Worm (Caenorhabditis elegans): ENCODE measurements around the gene nca-2.

Gene nca-2

DNA sequence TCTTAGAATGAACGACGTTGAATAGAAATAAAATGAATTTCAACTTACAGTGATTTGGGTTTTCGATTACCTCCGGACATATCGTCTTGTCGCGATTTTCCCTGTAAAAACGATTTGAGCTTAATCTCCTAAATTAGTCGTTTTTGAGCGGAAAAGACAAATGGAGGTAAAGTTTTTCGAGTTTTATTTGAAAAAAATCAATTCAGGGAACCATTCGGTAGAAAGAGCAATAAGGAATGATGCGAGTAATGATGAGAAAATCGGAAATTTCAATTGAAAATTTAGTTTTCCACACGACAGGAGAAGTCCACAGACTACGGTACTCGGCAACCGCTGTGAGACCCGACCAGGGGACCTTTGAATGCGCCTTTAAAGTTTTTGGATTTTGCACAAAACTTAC lies 36.9 kb downstream of the nca-2 start, which contains the start of gene R144.10:
Gene R144.10, minus strand, starts transcription at position 101 of the 400 bp plus-strand sequence.
- TF ChIP-seq pes-1 (GFP tag; IDR thresholded peaks at IDR 0.05), result no peak
- no peak for TF ChIP-seq tbx-37 (GFP tag; conservative IDR thresholded peaks at IDR 0.05)
- no peak for TF ChIP-seq ama-1 (optimal IDR thresholded peaks at IDR 0.05)
- TF ChIP-seq hnd-1 (tag; optimal IDR thresholded peaks at IDR 0.05), result no peak
- TF ChIP-seq flt-1 (GFP tag; IDR thresholded peaks at IDR 0.05), result no peak
- no peak for TF ChIP-seq hmg-4 (GFP tag; optimal IDR thresholded peaks at IDR 0.05)

DNA sequence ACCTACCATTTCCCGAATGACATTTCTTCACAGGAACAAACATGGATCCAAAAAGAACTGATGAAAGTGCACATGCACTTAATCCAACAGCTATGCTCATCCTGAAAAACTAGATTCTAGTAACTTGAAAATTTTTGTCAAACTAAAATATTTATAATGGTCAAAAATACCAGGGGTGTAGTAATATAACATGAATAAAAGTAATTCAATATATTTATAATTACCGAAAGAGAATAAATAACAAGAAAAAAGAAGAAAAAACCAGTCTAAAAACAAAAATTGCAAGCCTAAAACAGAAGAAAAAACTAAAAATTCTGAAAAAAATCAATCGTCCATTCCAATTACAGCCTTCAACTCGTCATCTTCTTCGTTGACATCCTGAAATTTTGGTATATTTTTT lies 39.2 kb downstream of the nca-2 start, which contains the start of gene R144.6:
Gene R144.6, minus strand, starts transcription at position 101 of the 400 bp plus-strand sequence.
- TF ChIP-seq tbx-11 (GFP tag; IDR thresholded peaks at IDR 0.05), result no peak
- no peak for TF ChIP-seq sea-1 (GFP tag; conservative IDR thresholded peaks at IDR 0.05)
- TF ChIP-seq flt-1 (GFP tag; IDR thresholded peaks at IDR 0.05), result no peak
- TF ChIP-seq B0310.2 (tag; optimal IDR thresholded peaks at IDR 0.05), result no peak
- TF ChIP-seq ets-7 (tag; optimal IDR thresholded peaks at IDR 0.05), result no peak
- no peak for TF ChIP-seq F13C5.2 (tag; optimal IDR thresholded peaks at IDR 0.05)
- TF ChIP-seq aly-1 (tag; optimal IDR thresholded peaks at IDR 0.05), result no peak
- TF ChIP-seq ama-1 (optimal IDR thresholded peaks at IDR 0.05), result no peak
- TF ChIP-seq tbx-37 (GFP tag; conservative IDR thresholded peaks at IDR 0.05), result no peak
- TF ChIP-seq ceh-36 (tag; optimal IDR thresholded peaks at IDR 0.05), result no peak
- no peak for TF ChIP-seq ceh-13 (GFP tag; optimal IDR thresholded peaks at IDR 0.05)
- TF ChIP-seq hmbx-1 (tag; optimal IDR thresholded peaks at IDR 0.05), result no peak
- no peak for TF ChIP-seq tra-4 (tag; optimal IDR thresholded peaks at IDR 0.05)
- TF ChIP-seq scrt-1 (GFP tag; IDR thresholded peaks at IDR 0.05), result no peak
- no peak for TF ChIP-seq pes-1 (GFP tag; IDR thresholded peaks at IDR 0.05)
- no peak for TF ChIP-seq hnd-1 (tag; optimal IDR thresholded peaks at IDR 0.05)
- TF ChIP-seq hmg-4 (GFP tag; optimal IDR thresholded peaks at IDR 0.05), result no peak

DNA sequence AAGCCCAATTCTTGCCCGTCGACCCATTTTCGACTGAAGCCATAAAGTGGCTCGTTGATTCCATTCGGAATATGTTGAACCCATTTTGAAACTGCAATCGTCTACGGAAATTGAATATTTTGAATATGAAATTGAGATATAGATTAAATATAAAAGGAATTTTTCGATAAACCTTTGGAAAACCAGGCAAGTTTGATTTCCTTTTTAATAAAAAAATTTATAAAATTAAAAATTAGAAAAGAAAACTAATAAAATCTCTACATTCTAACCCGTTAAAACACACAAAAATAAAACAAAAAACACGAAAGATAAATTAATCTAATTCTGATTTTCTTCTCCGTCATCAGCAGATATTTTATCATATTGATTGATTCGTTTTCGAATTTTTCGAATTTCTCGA lies 41.5 kb downstream of the nca-2 start, which contains the start of gene R144.12:
Gene R144.12, minus strand, starts transcription at position 101 of the 400 bp plus-strand sequence.
- TF ChIP-seq hmg-4 (GFP tag; optimal IDR thresholded peaks at IDR 0.05) (no peak), B0310.2 (tag; optimal IDR thresholded peaks at IDR 0.05) (no peak), tbx-37 (GFP tag; conservative IDR thresholded peaks at IDR 0.05) (no peak), hnd-1 (tag; optimal IDR thresholded peaks at IDR 0.05) (no peak), hmbx-1 (tag; optimal IDR thresholded peaks at IDR 0.05) (no peak), ets-7 (tag; optimal IDR thresholded peaks at IDR 0.05) (no peak), tra-4 (tag; optimal IDR thresholded peaks at IDR 0.05) (no peak), ama-1 (optimal IDR thresholded peaks at IDR 0.05) (no peak), aly-1 (tag; optimal IDR thresholded peaks at IDR 0.05) (no peak), tbx-11 (GFP tag; IDR thresholded peaks at IDR 0.05) (no peak), ceh-36 (tag; optimal IDR thresholded peaks at IDR 0.05) (no peak), F13C5.2 (tag; optimal IDR thresholded peaks at IDR 0.05) (no peak), sea-1 (GFP tag; conservative IDR thresholded peaks at IDR 0.05) (no peak), ceh-13 (GFP tag; optimal IDR thresholded peaks at IDR 0.05) (no peak), pes-1 (GFP tag; IDR thresholded peaks at IDR 0.05) (no peak), flt-1 (GFP tag; IDR thresholded peaks at IDR 0.05) (no peak)

DNA sequence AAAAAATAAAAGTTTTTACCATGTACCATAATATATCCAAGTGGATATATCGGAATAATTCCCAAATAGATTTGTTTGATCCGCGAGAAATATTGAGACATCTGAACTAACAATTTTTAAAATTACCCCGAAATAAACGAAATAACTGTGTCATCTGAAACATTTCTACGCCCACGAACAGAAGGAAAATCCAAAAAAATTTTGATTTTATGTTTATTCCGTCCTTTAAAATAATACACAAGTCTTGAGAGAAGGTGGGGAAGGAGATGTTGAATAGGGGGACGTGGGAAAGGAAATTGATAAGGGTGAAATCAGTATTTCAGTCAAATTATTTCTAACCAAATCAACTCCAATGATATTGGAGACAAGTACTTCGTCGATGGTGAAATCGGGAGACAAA lies 43.4 kb downstream of the nca-2 start, which contains the start of gene R144.11:
Gene R144.11, minus strand, starts transcription at position 101 of the 400 bp plus-strand sequence.
- TF ChIP-seq tra-4 (tag; optimal IDR thresholded peaks at IDR 0.05) (no peak), hmbx-1 (tag; optimal IDR thresholded peaks at IDR 0.05) (no peak), scrt-1 (GFP tag; IDR thresholded peaks at IDR 0.05) (no peak), ceh-36 (tag; optimal IDR thresholded peaks at IDR 0.05) (no peak), ceh-13 (GFP tag; optimal IDR thresholded peaks at IDR 0.05) (no peak), pes-1 (GFP tag; IDR thresholded peaks at IDR 0.05) (no peak), ama-1 (optimal IDR thresholded peaks at IDR 0.05) (no peak), hnd-1 (tag; optimal IDR thresholded peaks at IDR 0.05) (no peak), aly-1 (tag; optimal IDR thresholded peaks at IDR 0.05) (no peak), B0310.2 (tag; optimal IDR thresholded peaks at IDR 0.05) (no peak)

DNA sequence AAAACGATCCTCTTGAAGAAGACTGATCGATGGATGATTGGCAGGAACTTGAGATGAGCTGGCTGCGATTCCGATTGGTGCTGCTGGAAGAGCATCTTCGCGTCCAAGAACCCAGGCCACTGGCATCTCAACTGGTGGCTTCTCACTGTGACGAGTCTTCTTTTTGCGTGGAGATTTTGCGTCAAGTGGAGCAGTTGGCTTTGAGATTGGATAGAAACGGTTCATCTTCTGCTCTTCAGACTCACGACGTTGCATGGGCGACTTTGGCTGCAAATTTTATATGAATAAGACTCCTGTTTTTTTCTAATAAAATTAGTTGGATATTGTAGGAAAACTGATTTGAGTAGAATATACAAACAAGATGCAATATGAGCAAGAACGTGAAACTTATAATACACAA lies 45.4 kb downstream of the nca-2 start:
- TF ChIP-seq pes-1 (GFP tag; IDR thresholded peaks at IDR 0.05) (no peak), ets-7 (tag; optimal IDR thresholded peaks at IDR 0.05) (no peak), tbx-37 (GFP tag; conservative IDR thresholded peaks at IDR 0.05) (no peak), aly-1 (tag; optimal IDR thresholded peaks at IDR 0.05) (no peak)

DNA sequence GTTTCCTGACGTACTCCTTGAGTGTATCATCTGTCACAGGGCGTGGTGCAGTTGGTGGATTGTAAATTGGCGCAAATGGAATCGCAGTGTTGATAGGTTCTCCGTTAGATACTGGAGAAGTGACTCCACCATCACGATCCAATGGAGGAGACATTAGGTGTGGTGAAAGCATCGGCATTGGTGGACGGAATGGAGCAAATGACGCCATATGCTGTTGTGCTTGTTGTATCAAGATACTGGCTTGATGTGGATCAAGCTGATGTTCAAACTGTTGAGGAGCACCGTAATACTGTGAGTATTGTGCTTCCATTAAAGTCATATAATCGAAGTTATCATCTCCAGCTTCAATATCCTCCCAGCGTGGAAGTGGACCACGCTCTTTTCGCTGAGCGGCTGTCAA lies 47.1 kb downstream of the nca-2 start:
- TF ChIP-seq aly-1 (tag; optimal IDR thresholded peaks at IDR 0.05) (no peak), scrt-1 (GFP tag; IDR thresholded peaks at IDR 0.05) (no peak), tbx-37 (GFP tag; conservative IDR thresholded peaks at IDR 0.05) (no peak), flt-1 (GFP tag; IDR thresholded peaks at IDR 0.05) (no peak), hmbx-1 (tag; optimal IDR thresholded peaks at IDR 0.05) (no peak), hnd-1 (tag; optimal IDR thresholded peaks at IDR 0.05) (no peak), ets-7 (tag; optimal IDR thresholded peaks at IDR 0.05) (no peak), ama-1 (optimal IDR thresholded peaks at IDR 0.05) (no peak), tra-4 (tag; optimal IDR thresholded peaks at IDR 0.05) (no peak), ceh-13 (GFP tag; optimal IDR thresholded peaks at IDR 0.05) (no peak), tbx-11 (GFP tag; IDR thresholded peaks at IDR 0.05) (no peak), sea-1 (GFP tag; conservative IDR thresholded peaks at IDR 0.05) (no peak), ceh-36 (tag; optimal IDR thresholded peaks at IDR 0.05) (no peak), pes-1 (GFP tag; IDR thresholded peaks at IDR 0.05) (no peak), hmg-4 (GFP tag; optimal IDR thresholded peaks at IDR 0.05) (no peak), B0310.2 (tag; optimal IDR thresholded peaks at IDR 0.05) (no peak)

DNA sequence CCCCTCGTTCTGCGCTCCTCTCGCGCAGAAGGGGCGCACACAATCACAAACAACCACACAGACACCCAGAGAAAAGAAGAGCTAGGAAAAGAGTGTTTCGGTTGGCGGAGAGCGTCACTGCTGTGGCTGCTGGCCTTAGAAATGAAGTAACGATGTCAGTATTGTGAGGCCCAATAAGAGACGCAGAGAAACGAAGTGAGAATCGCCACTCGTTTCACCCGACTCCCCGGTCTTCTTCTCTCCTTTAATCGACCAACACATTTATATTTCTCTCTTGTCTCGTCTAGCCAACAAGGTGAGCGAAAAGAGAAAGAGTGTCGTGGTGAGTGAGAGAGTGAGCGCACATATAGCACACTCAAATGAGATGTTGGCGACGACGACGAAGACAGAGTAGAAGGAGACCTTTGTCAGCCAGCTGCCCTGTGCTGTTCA lies 48.6 kb downstream of the nca-2 start:
- TF ChIP-seq aly-1 (tag; optimal IDR thresholded peaks at IDR 0.05) (peak; percentile 64), ets-7 (tag; optimal IDR thresholded peaks at IDR 0.05) (no peak), pes-1 (GFP tag; IDR thresholded peaks at IDR 0.05) (peak; percentile 48; the same call in 1 of the 2 replicates), F13C5.2 (tag; optimal IDR thresholded peaks at IDR 0.05) (peak; percentile 74), flt-1 (GFP tag; IDR thresholded peaks at IDR 0.05) (no peak), tbx-11 (GFP tag; IDR thresholded peaks at IDR 0.05) (0 out of 2 replicates have a peak, but pooled peaks have one; percentile 3), tbx-37 (GFP tag; conservative IDR thresholded peaks at IDR 0.05) (no peak), ceh-36 (tag; optimal IDR thresholded peaks at IDR 0.05) (no peak), ceh-13 (GFP tag; optimal IDR thresholded peaks at IDR 0.05) (no peak), hnd-1 (tag; optimal IDR thresholded peaks at IDR 0.05) (no peak), tra-4 (tag; optimal IDR thresholded peaks at IDR 0.05) (no peak), hmg-4 (GFP tag; optimal IDR thresholded peaks at IDR 0.05) (peak; percentile 88), sea-1 (GFP tag; conservative IDR thresholded peaks at IDR 0.05) (0 out of 2 replicates have a peak, but pooled peaks have one; percentile 39), ama-1 (optimal IDR thresholded peaks at IDR 0.05) (no peak), scrt-1 (GFP tag; IDR thresholded peaks at IDR 0.05) (peak; percentile 14; the same call in 1 of the 2 replicates)

All from whole organism, early embryonic.